Fruit fly (Drosophila melanogaster) whole organism, wandering third instar larva: ENCODE measurements around the gene CG9312.

Source experiments
- CG32264 ChIP-seq: fragments of 200-800 bp; sonication (Bioruptor generic); optimal IDR thresholded peaks from 2 replicates; lab custom pipeline; 2016; ENCODE audit warnings: missing biosample characterization, missing genetic modification characterization
- CG9705 ChIP-seq: fragments of 200-800 bp; sonication (Bioruptor generic); optimal IDR thresholded peaks from 2 replicates; lab custom pipeline; 2018; ENCODE audit warnings: missing biosample characterization, mild to moderate bottlenecking, missing genetic modification characterization
- CrebA ChIP-seq: fragments of 200-800 bp; sonication (Bioruptor generic); optimal IDR thresholded peaks from 2 replicates; lab custom pipeline; 2016; ENCODE audit warnings: missing biosample characterization, mild to moderate bottlenecking, missing genetic modification characterization, borderline replicate concordance
- Dfd ChIP-seq: fragments of >200 bp; optimal IDR thresholded peaks from 2 replicates; lab custom pipeline; 2017; ENCODE audit warnings: missing biosample characterization, missing genetic modification characterization
- Dif ChIP-seq: fragments of 200-275, 200-300 bp; sonication (Bioruptor generic); optimal IDR thresholded peaks from 2 replicates; lab custom pipeline; 2018; ENCODE audit warnings: missing biosample characterization, missing genetic modification characterization; ENCODE audit not compliant: partially characterized antibody
- GATAd ChIP-seq: sonication (Bioruptor generic); optimal IDR thresholded peaks from 2 replicates; lab custom pipeline; 2016; ENCODE audit warnings: missing biosample characterization, missing genetic modification characterization
- HLH106 ChIP-seq: fragments of 200-800 bp; optimal IDR thresholded peaks from 3 replicates; lab custom pipeline; 2019; ENCODE audit warnings: missing biosample characterization, mild to moderate bottlenecking, missing genetic modification characterization, moderate library complexity
- Hnf4 ChIP-seq: fragments of 200-800 bp; sonication (Bioruptor generic); optimal IDR thresholded peaks from 2 replicates; lab custom pipeline; 2016; ENCODE audit warnings: missing biosample characterization, mild to moderate bottlenecking, missing genetic modification characterization
- Hr78 ChIP-seq: fragments of >200 bp; optimal IDR thresholded peaks from 2 replicates; lab custom pipeline; 2017; ENCODE audit warnings: missing biosample characterization, missing genetic modification characterization
- Hr83 ChIP-seq: fragments of 200-300 bp; sonication (Bioruptor generic); optimal IDR thresholded peaks from 2 replicates; lab custom pipeline; 2016; ENCODE audit warnings: missing biosample characterization, mild to moderate bottlenecking, missing genetic modification characterization, moderate library complexity; ENCODE audit not compliant: poor library complexity, severe bottlenecking
- Jra ChIP-seq: sonication (Bioruptor generic); optimal IDR thresholded peaks from 2 replicates; lab custom pipeline; 2016; ENCODE audit warnings: missing biosample characterization, missing genetic modification characterization
- Mio ChIP-seq: sonication (Bioruptor generic); optimal IDR thresholded peaks from 2 replicates; lab custom pipeline; 2016; ENCODE audit warnings: missing biosample characterization, missing genetic modification characterization
- OdsH ChIP-seq: fragments of 200-800 bp; sonication (Bioruptor generic); optimal IDR thresholded peaks from 2 replicates; lab custom pipeline; 2016; ENCODE audit warnings: missing biosample characterization, mild to moderate bottlenecking, missing genetic modification characterization
- Rel ChIP-seq, 2 experiments: fragments of 200-800 bp; sonication (Bioruptor generic) in 1 of 2; optimal IDR thresholded peaks; 2 replicates in 1 of 2; 3 replicates in 1 of 2; lab custom pipeline; 2016 to 2019; ENCODE audit warnings: mild to moderate bottlenecking in 2 of 2, missing biosample characterization in 2 of 2, missing genetic modification characterization in 2 of 2, moderate library complexity in 1 of 2
- Vsx2 ChIP-seq: fragments of 200-300, 225-300 bp; sonication (Bioruptor generic); optimal IDR thresholded peaks from 2 replicates; lab custom pipeline; 2018; ENCODE audit warnings: missing biosample characterization, missing genetic modification characterization; ENCODE audit not compliant: partially characterized antibody
- br ChIP-seq: fragments of 200-800 bp; sonication (Bioruptor generic); optimal IDR thresholded peaks from 2 replicates; lab custom pipeline; 2016; ENCODE audit warnings: missing biosample characterization, missing genetic modification characterization
- brk ChIP-seq: fragments of 200-800 bp; sonication (Bioruptor generic); optimal IDR thresholded peaks from 2 replicates; lab custom pipeline; 2016; ENCODE audit warnings: missing biosample characterization, mild to moderate bottlenecking, missing genetic modification characterization
- dl ChIP-seq, 2 experiments: fragments of 175-275, 200-275 bp in 1 of 2; fragments of 200-275 bp in 1 of 2; sonication (Bioruptor generic); optimal IDR thresholded peaks; lab custom pipeline; 2018; ENCODE audit warnings: mild to moderate bottlenecking in 2 of 2, missing biosample characterization in 2 of 2, missing genetic modification characterization in 2 of 2, moderate library complexity in 2 of 2; ENCODE audit not compliant: partially characterized antibody in 2 of 2, insufficient read depth in 1 of 2
- dsf ChIP-seq: sonication (Bioruptor generic); optimal IDR thresholded peaks from 2 replicates; lab custom pipeline; 2016; ENCODE audit warnings: missing biosample characterization, missing genetic modification characterization, borderline replicate concordance
- ey ChIP-seq: fragments of 200-800 bp; sonication (Bioruptor generic); optimal IDR thresholded peaks from 2 replicates; lab custom pipeline; 2016; ENCODE audit warnings: missing biosample characterization, missing genetic modification characterization
- foxo ChIP-seq, 2 experiments: fragments of 200-800 bp; sonication (Bioruptor generic); optimal IDR thresholded peaks; 2 replicates in 1 of 2; 3 replicates in 1 of 2; lab custom pipeline; 2016 to 2017; ENCODE audit warnings: missing biosample characterization in 2 of 2, missing genetic modification characterization in 2 of 2
- fru ChIP-seq: fragments of 200-800 bp; sonication (Bioruptor generic); optimal IDR thresholded peaks from 3 replicates; lab custom pipeline; 2016; ENCODE audit warnings: missing biosample characterization, mild to moderate bottlenecking, missing genetic modification characterization
- h ChIP-seq: fragments of 200-800 bp; sonication (Bioruptor generic); optimal IDR thresholded peaks from 3 replicates; lab custom pipeline; 2016; ENCODE audit warnings: missing biosample characterization, mild to moderate bottlenecking, missing genetic modification characterization
- jim ChIP-seq: fragments of 175-275, 200-325 bp; sonication (Bioruptor generic); optimal IDR thresholded peaks from 2 replicates; lab custom pipeline; 2016; ENCODE audit warnings: missing biosample characterization, mild to moderate bottlenecking, missing genetic modification characterization
- lola ChIP-seq: fragments of >200 bp; optimal IDR thresholded peaks from 2 replicates; lab custom pipeline; 2017; ENCODE audit warnings: missing biosample characterization, missing genetic modification characterization
- rgr ChIP-seq: fragments of 200-800 bp; sonication (Bioruptor generic); optimal IDR thresholded peaks from 3 replicates; lab custom pipeline; 2016; ENCODE audit warnings: missing biosample characterization, mild to moderate bottlenecking, missing genetic modification characterization
- sage ChIP-seq: fragments of 200-800 bp; sonication (Bioruptor generic); optimal IDR thresholded peaks from 2 replicates; lab custom pipeline; 2016; ENCODE audit warnings: missing biosample characterization, mild to moderate bottlenecking, missing genetic modification characterization
- sv ChIP-seq: fragments of 200-800 bp; sonication (Bioruptor generic); optimal IDR thresholded peaks from 3 replicates; lab custom pipeline; 2016; ENCODE audit warnings: missing biosample characterization, missing genetic modification characterization
- tai ChIP-seq: sonication (Bioruptor generic); optimal IDR thresholded peaks from 2 replicates; lab custom pipeline; 2016; ENCODE audit warnings: missing biosample characterization, missing genetic modification characterization
- usp ChIP-seq: fragments of >200 bp; optimal IDR thresholded peaks from 2 replicates; lab custom pipeline; 2017; ENCODE audit warnings: missing biosample characterization, missing genetic modification characterization
- woc ChIP-seq: sonication (Bioruptor generic); optimal IDR thresholded peaks from 2 replicates; lab custom pipeline; 2016; ENCODE audit warnings: missing biosample characterization, mild to moderate bottlenecking, missing genetic modification characterization

The CG9312 gene

dm6 chr3R:13765456-13765855, at the start of gene CG9312:
Gene CG9312, plus strand, starts transcription at chr3R:13765756.
- no peak for TF ChIP-seq OdsH (GFP tag; lab: Kevin White, UChicago)
- TF ChIP-seq Rel (GFP tag; optimal IDR thresholded peaks at IDR 0.05; lab: Kevin White, UChicago) = no peak
- TF ChIP-seq Rel (tag; optimal IDR thresholded peaks at IDR 0.05; lab: Kevin White, UChicago) = peak; percentile 9

- TF ChIP-seq CG9705 (GFP tag; lab: Kevin White, UChicago) (no peak), rgr (GFP tag; lab: Kevin White, UChicago) (peak; percentile 40), Hr78 (GFP tag; lab: Kevin White, UChicago) (no peak), OdsH (GFP tag; lab: Kevin White, UChicago) (peak; percentile 12), woc (GFP tag; lab: Kevin White, UChicago) (peak; percentile 56), fru (GFP tag; lab: Kevin White, UChicago) (peak; percentile 76), CG32264 (GFP tag; lab: Kevin White, UChicago) (peak; percentile 26), foxo (GFP tag; optimal IDR thresholded peaks at IDR 0.05; lab: Kevin White, UChicago) (peak in 1 of 2 experiments; percentile 54), CrebA (GFP tag; lab: Kevin White, UChicago) (no peak), Mio (no peak), h (GFP tag; lab: Kevin White, UChicago) (peak; percentile 36), GATAd (GFP tag; lab: Kevin White, UChicago) (no peak), brk (GFP tag; lab: Kevin White, UChicago) (no peak), ey (GFP tag; lab: Kevin White, UChicago) (peak; percentile 33), lola (GFP tag; lab: Kevin White, UChicago) (no peak), Hnf4 (GFP tag; lab: Kevin White, UChicago) (peak; percentile 42), Dif (no peak), Hr83 (GFP tag; lab: Kevin White, UChicago) (no peak), HLH106 (peak; percentile 27), Dfd (no peak), dsf (GFP tag; lab: Kevin White, UChicago) (no peak), sage (no peak), br (peak; percentile 51)
Measured at dm6 chr3R:13716827-13717226, 48.7 kb upstream of the CG9312 start.

- no peak for TF ChIP-seq Hnf4 (GFP tag; lab: Kevin White, UChicago)
- no peak for TF ChIP-seq jim (GFP tag; lab: Kevin White, UChicago)
- no peak for TF ChIP-seq Mio
- TF ChIP-seq Rel (GFP tag; optimal IDR thresholded peaks at IDR 0.05; lab: Kevin White, UChicago) = no peak
- TF ChIP-seq Rel (tag; optimal IDR thresholded peaks at IDR 0.05; lab: Kevin White, UChicago) = no peak
- no peak for TF ChIP-seq OdsH (GFP tag; lab: Kevin White, UChicago)
- no peak for TF ChIP-seq fru (GFP tag; lab: Kevin White, UChicago)
- TF ChIP-seq Dfd = no peak
- no peak for TF ChIP-seq ey (GFP tag; lab: Kevin White, UChicago)
- no peak for TF ChIP-seq HLH106
- TF ChIP-seq Hr83 (GFP tag; lab: Kevin White, UChicago) = no peak
- no peak for TF ChIP-seq usp (GFP tag; lab: Kevin White, UChicago)
- TF ChIP-seq dl (GFP tag; optimal IDR thresholded peaks at IDR 0.05; lab: Kevin White, UChicago; ENCODE audit: insufficient read depth in 1 of 2, partially characterized antibody in 2 of 2) = no peak
- no peak for TF ChIP-seq Vsx2
- TF ChIP-seq Jra (GFP tag; lab: Kevin White, UChicago) = no peak
- no peak for TF ChIP-seq CrebA (GFP tag; lab: Kevin White, UChicago)
- no peak for TF ChIP-seq foxo (GFP tag; optimal IDR thresholded peaks at IDR 0.05; lab: Kevin White, UChicago)
- TF ChIP-seq Hr78 (GFP tag; lab: Kevin White, UChicago) = no peak
- no peak for TF ChIP-seq tai (GFP tag; lab: Kevin White, UChicago)
- no peak for TF ChIP-seq brk (GFP tag; lab: Kevin White, UChicago)
- TF ChIP-seq sv (GFP tag; lab: Kevin White, UChicago) = no peak
Measured at dm6 chr3R:13718076-13718475, 47.5 kb upstream of the CG9312 start, which contains the start of gene Ubc87F. Gene Ubc87F, minus strand, starts transcription at chr3R:13718176.

- no peak for TF ChIP-seq OdsH (GFP tag; lab: Kevin White, UChicago)
- TF ChIP-seq h (GFP tag; lab: Kevin White, UChicago) = no peak
- no peak for TF ChIP-seq CG9705 (GFP tag; lab: Kevin White, UChicago)
- no peak for TF ChIP-seq ey (GFP tag; lab: Kevin White, UChicago)
Measured at dm6 chr3R:13719053-13719452, 46.5 kb upstream of the CG9312 start.
